Worm (Caenorhabditis elegans) whole organism, late embryonic: ENCODE results near the gene Y51B9A.6.

Source experiments
- C38D4.7 ChIP-seq: fragments of 200-800 bp; sonication (Bioruptor generic); optimal IDR thresholded peaks from 2 replicates; lab custom pipeline; 2018; ENCODE audit warnings: mild to moderate bottlenecking, missing genetic modification characterization, moderate library complexity, missing compliant biosample characterization
- ceh-48 ChIP-seq: sonication (generic microtip); optimal IDR thresholded peaks from 2 replicates; lab custom pipeline; 2016; ENCODE audit warnings: missing genetic modification characterization, inconsistent platforms, missing compliant biosample characterization
- dve-1 ChIP-seq: sonication (generic microtip); optimal IDR thresholded peaks from 2 replicates; lab custom pipeline; 2017; ENCODE audit warnings: antibody characterized with exemption, mild to moderate bottlenecking, missing genetic modification characterization, missing compliant biosample characterization
- fkh-10 ChIP-seq: fragments of 150-350 bp; optimal IDR thresholded peaks from 2 replicates; lab custom pipeline; 2014; ENCODE audit warnings: missing biosample characterization, missing genetic modification reagents, missing genetic modification characterization
- hlh-13 ChIP-seq: fragments of 200-800 bp; sonication (Bioruptor generic); optimal IDR thresholded peaks from 2 replicates; lab custom pipeline; 2018; ENCODE audit warnings: mild to moderate bottlenecking, missing genetic modification characterization, missing compliant biosample characterization
- hlh-15 ChIP-seq: sonication (generic microtip); optimal IDR thresholded peaks from 2 replicates; lab custom pipeline; 2016; ENCODE audit warnings: missing genetic modification characterization, missing compliant biosample characterization
- hlh-30 ChIP-seq: sonication (generic microtip); optimal IDR thresholded peaks from 2 replicates; lab custom pipeline; 2017; ENCODE audit warnings: antibody characterized with exemption, missing genetic modification characterization, missing compliant biosample characterization; ENCODE audit not compliant: insufficient read depth
- hlh-6 ChIP-seq: sonication (generic microtip); optimal IDR thresholded peaks from 2 replicates; lab custom pipeline; 2016; ENCODE audit warnings: missing genotype, missing genetic modification characterization, missing compliant biosample characterization
- odd-2 ChIP-seq: sonication (generic microtip); optimal IDR thresholded peaks from 2 replicates; lab custom pipeline; 2017; ENCODE audit warnings: antibody characterized with exemption, mild to moderate bottlenecking, missing genetic modification characterization, missing compliant biosample characterization
- pag-3 ChIP-seq: sonication (generic microtip); optimal IDR thresholded peaks from 2 replicates; lab custom pipeline; 2016; ENCODE audit warnings: missing compliant biosample characterization, missing genetic modification characterization, borderline replicate concordance
- pax-1 ChIP-seq: fragments of 150-350 bp; optimal IDR thresholded peaks from 2 replicates; lab custom pipeline; 2014; ENCODE audit warnings: missing biosample characterization, missing genetic modification characterization

- TF ChIP-seq pax-1 (no peak), ceh-48 (tag; lab: Kevin White, UChicago) (no peak), hlh-15 (tag; lab: Kevin White, UChicago) (no peak), fkh-10 (GFP tag; lab: Kevin White, UChicago) (no peak), hlh-30 (tag; lab: Kevin White, UChicago) (no peak), odd-2 (tag; lab: Kevin White, UChicago) (no peak), dve-1 (tag; lab: Kevin White, UChicago) (no peak), hlh-6 (tag; lab: Kevin White, UChicago) (no peak), hlh-13 (no peak), pag-3 (tag; lab: Kevin White, UChicago) (no peak), C38D4.7 (no peak)
These were observed 28.1 kb upstream of the Y51B9A.6 start for ce11 chrII:9431119-9431518.
